Worm (Caenorhabditis elegans) whole organism, L3 larva: ENCODE results near the gene wee-1.3.
A peak's percentile ranks its signal among the peaks of the same experiment; 100 is the strongest.

ENCODE experiments used
- R02D3.7 ChIP-seq: fragments of 150-350 bp; optimal IDR thresholded peaks from 2 replicates; lab custom pipeline; 2014; ENCODE audit warnings: missing biosample characterization, missing genetic modification characterization
- ZK546.5 ChIP-seq: sonication (generic microtip); optimal IDR thresholded peaks from 2 replicates; lab custom pipeline; 2017; ENCODE audit warnings: missing biosample characterization, missing genetic modification characterization
- aly-2 ChIP-seq: fragments of 150-350 bp; optimal IDR thresholded peaks from 2 replicates; lab custom pipeline; 2014; ENCODE audit warnings: missing biosample characterization, missing genetic modification characterization
- ama-1 ChIP-seq: fragments of 150-350 bp; optimal IDR thresholded peaks from 2 replicates; lab custom pipeline; 2018
- ceh-16 ChIP-seq: sonication (generic microtip); optimal IDR thresholded peaks from 2 replicates; lab custom pipeline; 2017; ENCODE audit warnings: missing biosample characterization, missing genetic modification characterization
- ceh-28 ChIP-seq: fragments of 150-350 bp; optimal IDR thresholded peaks from 2 replicates; lab custom pipeline; 2014; ENCODE audit warnings: missing biosample characterization, missing genetic modification reagents, missing genetic modification characterization
- ceh-82 ChIP-seq: fragments of 150-350 bp; optimal IDR thresholded peaks from 2 replicates; lab custom pipeline; 2014; ENCODE audit warnings: missing biosample characterization, missing genetic modification characterization
- ceh-9 ChIP-seq: sonication (generic microtip); optimal IDR thresholded peaks from 2 replicates; lab custom pipeline; 2018; ENCODE audit warnings: missing biosample characterization, missing genetic modification characterization
- daf-12 ChIP-seq: fragments of 150-350 bp; optimal IDR thresholded peaks from 2 replicates; lab custom pipeline; 2014; ENCODE audit warnings: missing biosample characterization, missing genetic modification reagents, missing genetic modification characterization
- egl-27 ChIP-seq: sonication (generic microtip); optimal IDR thresholded peaks from 4 replicates; lab custom pipeline; 2017; ENCODE audit warnings: missing biosample characterization, missing genetic modification reagents, missing genetic modification characterization
- egl-5 ChIP-seq: fragments of 150-350 bp; optimal IDR thresholded peaks from 2 replicates; lab custom pipeline; 2017; ENCODE audit warnings: missing biosample characterization, missing genetic modification reagents, missing genetic modification characterization, inconsistent platforms
- elt-2 ChIP-seq: sonication (generic microtip); optimal IDR thresholded peaks from 2 replicates; lab custom pipeline; 2016; ENCODE audit warnings: missing genetic modification reagents, mild to moderate bottlenecking, missing genetic modification characterization, missing compliant biosample characterization
- eor-1 ChIP-seq, 2 experiments: fragments of 150-350 bp; optimal IDR thresholded peaks; 2 replicates each; lab custom pipeline; 2014 to 2018; ENCODE audit warnings: missing biosample characterization in 2 of 2, missing genetic modification characterization in 2 of 2
- hmg-11 ChIP-seq: sonication (generic microtip); optimal IDR thresholded peaks from 2 replicates; lab custom pipeline; 2016; ENCODE audit warnings: missing genetic modification characterization, missing compliant biosample characterization
- lin-15B ChIP-seq: fragments of 150-350 bp; optimal IDR thresholded peaks from 2 replicates; lab custom pipeline; 2014; ENCODE audit warnings: missing biosample characterization, missing genetic modification characterization
- lin-39 ChIP-seq: fragments of 150-350 bp; optimal IDR thresholded peaks from 2 replicates; lab custom pipeline; 2018; ENCODE audit warnings: missing biosample characterization, missing genetic modification reagents, missing genetic modification characterization
- nfya-1 ChIP-seq: sonication (generic microtip); optimal IDR thresholded peaks from 2 replicates; lab custom pipeline; 2017; ENCODE audit warnings: missing genetic modification characterization, mild to moderate bottlenecking, missing compliant biosample characterization, antibody characterized with exemption, moderate library complexity; ENCODE audit not compliant: insufficient read depth
- nhr-12 ChIP-seq: fragments of 150-350 bp; optimal IDR thresholded peaks from 2 replicates; lab custom pipeline; 2014; ENCODE audit warnings: missing biosample characterization, missing genetic modification characterization
- nhr-23 ChIP-seq: fragments of 150-350 bp; optimal IDR thresholded peaks from 2 replicates; lab custom pipeline; 2014; ENCODE audit warnings: missing biosample characterization, missing genetic modification reagents, missing genetic modification characterization
- nhr-25 ChIP-seq: sonication (generic microtip); optimal IDR thresholded peaks from 2 replicates; lab custom pipeline; 2017; ENCODE audit warnings: missing biosample characterization, missing genetic modification characterization
- nhr-67 ChIP-seq: fragments of 150-350 bp; optimal IDR thresholded peaks from 2 replicates; lab custom pipeline; 2014; ENCODE audit warnings: missing biosample characterization, missing genetic modification characterization
- nhr-77 ChIP-seq: fragments of 150-350 bp; optimal IDR thresholded peaks from 2 replicates; lab custom pipeline; 2014; ENCODE audit warnings: missing biosample characterization, missing genetic modification characterization
- pha-4 ChIP-seq: fragments of 150-350 bp; optimal IDR thresholded peaks from 2 replicates; lab custom pipeline; 2014; ENCODE audit warnings: missing biosample characterization, missing genetic modification reagents, missing genetic modification characterization
- pqm-1 ChIP-seq: fragments of 150-350 bp; optimal IDR thresholded peaks from 2 replicates; lab custom pipeline; 2017; ENCODE audit warnings: missing biosample characterization, missing genetic modification characterization, inconsistent platforms
- sea-2 ChIP-seq: fragments of 150-350 bp; sonication (generic microtip); optimal IDR thresholded peaks from 4 replicates; lab custom pipeline; 2014; ENCODE audit warnings: missing biosample characterization, missing genetic modification reagents, missing genetic modification characterization
- skn-1 ChIP-seq: fragments of 150-350 bp; optimal IDR thresholded peaks from 2 replicates; lab custom pipeline; 2014; ENCODE audit warnings: missing biosample characterization, missing genetic modification characterization
- snpc-4 ChIP-seq: fragments of 150-350 bp; optimal IDR thresholded peaks from 2 replicates; lab custom pipeline; 2014; ENCODE audit warnings: missing biosample characterization, missing genetic modification characterization
- tbx-2 ChIP-seq: sonication (generic microtip); optimal IDR thresholded peaks from 2 replicates; lab custom pipeline; 2016; ENCODE audit warnings: mild to moderate bottlenecking, missing genetic modification characterization, missing compliant biosample characterization
- unc-62 ChIP-seq: fragments of 150-350 bp; sonication (generic microtip); optimal IDR thresholded peaks from 4 replicates; lab custom pipeline; 2014; ENCODE audit warnings: missing biosample characterization, missing genetic modification reagents, missing genetic modification characterization
- zag-1 ChIP-seq: fragments of 150-350 bp; optimal IDR thresholded peaks from 2 replicates; lab custom pipeline; 2014; ENCODE audit warnings: missing biosample characterization, missing genetic modification characterization
- ztf-11 ChIP-seq: fragments of 150-350 bp; optimal IDR thresholded peaks from 2 replicates; lab custom pipeline; 2014; ENCODE audit warnings: missing biosample characterization, missing genetic modification characterization
- ztf-4 ChIP-seq: fragments of 150-350 bp; optimal IDR thresholded peaks from 2 replicates; lab custom pipeline; 2014; ENCODE audit warnings: missing biosample characterization, missing genetic modification characterization

Gene wee-1.3

ce11 chrII:9742784-9743183 is 26.5 kb upstream of the wee-1.3 start, which contains the start of gene pno-1:
Gene pno-1, minus strand, starts transcription at chrII:9742884.
- no peak for TF ChIP-seq nhr-23 (tag; lab: Kevin White, UChicago)
- no peak for TF ChIP-seq ceh-9 (tag; lab: Kevin White, UChicago)
- TF ChIP-seq ceh-82 (tag; lab: Kevin White, UChicago): no peak
- no peak for TF ChIP-seq lin-15B (tag; lab: Kevin White, UChicago)
- no peak for TF ChIP-seq ZK546.5 (tag; lab: Kevin White, UChicago)
- no peak for TF ChIP-seq skn-1 (tag; lab: Kevin White, UChicago)
- no peak for TF ChIP-seq ztf-11 (tag; lab: Kevin White, UChicago)
- TF ChIP-seq ceh-16 (tag; lab: Kevin White, UChicago): no peak
- TF ChIP-seq aly-2 (tag; lab: Kevin White, UChicago): no peak
- no peak for TF ChIP-seq ama-1
- no peak for TF ChIP-seq nhr-25 (tag; lab: Kevin White, UChicago)

- TF ChIP-seq nhr-12 (no peak), daf-12 (tag; lab: Kevin White, UChicago) (no peak), pqm-1 (tag; lab: Kevin White, UChicago) (no peak), elt-2 (tag; lab: Kevin White, UChicago) (peak; percentile 49)
Observed at ce11 chrII:9741400-9741799, 25.1 kb upstream of the wee-1.3 start.

DNA sequence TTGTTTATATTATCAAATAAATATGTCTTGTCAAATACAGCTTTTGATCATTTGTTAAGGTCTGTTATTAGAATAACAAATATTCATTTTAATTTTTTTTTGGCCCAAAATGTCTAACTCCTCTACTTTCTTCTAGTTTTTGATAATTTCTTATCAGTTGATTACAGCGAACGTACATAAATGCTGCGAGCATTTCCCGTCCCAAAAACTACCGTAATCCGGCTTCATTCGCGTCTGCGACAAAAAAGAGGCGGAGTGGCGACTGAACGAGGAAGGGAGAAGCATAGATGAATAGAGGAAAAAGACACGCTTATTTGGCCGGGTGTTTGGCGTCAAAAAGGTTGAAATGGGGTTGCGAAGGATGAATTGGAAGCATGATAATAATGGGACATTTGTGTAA is 24.3 kb upstream of the wee-1.3 start:
- TF ChIP-seq eor-1 (tag; optimal IDR thresholded peaks at IDR 0.05; lab: Kevin White, UChicago) (no peak), lin-15B (tag; lab: Kevin White, UChicago) (no peak), nfya-1 (peak; percentile 34), unc-62 (GFP tag; lab: Kevin White, UChicago) (no peak), pqm-1 (tag; lab: Kevin White, UChicago) (peak; percentile 83), nhr-12 (no peak), tbx-2 (tag; lab: Kevin White, UChicago) (no peak), daf-12 (tag; lab: Kevin White, UChicago) (no peak), pha-4 (peak; percentile 50), sea-2 (GFP tag; lab: Kevin White, UChicago) (no peak), elt-2 (tag; lab: Kevin White, UChicago) (peak; percentile 94), nhr-23 (tag; lab: Kevin White, UChicago) (no peak)

- TF ChIP-seq ceh-28 (tag; lab: Kevin White, UChicago): peak; percentile 15
- TF ChIP-seq pqm-1 (tag; lab: Kevin White, UChicago): peak; percentile 81
- peak; percentile 28 for TF ChIP-seq nfya-1
- peak; percentile 16 for TF ChIP-seq snpc-4
- peak; percentile 25 for TF ChIP-seq ama-1
- peak; percentile 29 for TF ChIP-seq pha-4
- no peak for TF ChIP-seq egl-5 (tag; lab: Kevin White, UChicago)
- TF ChIP-seq elt-2 (tag; lab: Kevin White, UChicago): peak; percentile 96
- no peak for TF ChIP-seq nhr-12
- TF ChIP-seq, all 47 proteins: peak for 7
Observed at ce11 chrII:9738820-9739219, 22.6 kb upstream of the wee-1.3 start.

DNA sequence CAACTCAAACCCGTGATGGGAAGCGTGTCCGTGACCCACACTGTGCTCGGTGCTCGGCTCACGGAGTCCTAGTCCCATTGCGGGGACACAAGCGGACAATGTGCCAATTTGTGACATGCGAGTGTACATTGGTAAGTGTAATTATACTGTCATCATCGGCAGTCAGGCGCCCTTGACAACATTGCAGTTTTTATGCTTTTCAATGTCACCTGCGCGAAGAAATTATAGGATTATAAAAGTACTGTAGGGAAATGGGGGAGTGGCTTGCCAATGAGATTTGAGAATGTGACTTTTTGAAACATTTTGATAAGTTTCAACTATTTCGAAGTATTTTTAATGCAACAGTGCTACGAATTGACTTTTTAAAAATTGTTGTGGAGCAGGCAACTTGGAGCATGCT is 19.5 kb upstream of the wee-1.3 start:
- TF ChIP-seq ceh-9 (tag; lab: Kevin White, UChicago): no peak
- TF ChIP-seq egl-27 (tag; lab: Kevin White, UChicago): no peak
- no peak for TF ChIP-seq lin-39 (tag; lab: Kevin White, UChicago)
- no peak for TF ChIP-seq zag-1 (tag; lab: Kevin White, UChicago)
- no peak for TF ChIP-seq R02D3.7
- TF ChIP-seq nfya-1: peak; percentile 51

DNA sequence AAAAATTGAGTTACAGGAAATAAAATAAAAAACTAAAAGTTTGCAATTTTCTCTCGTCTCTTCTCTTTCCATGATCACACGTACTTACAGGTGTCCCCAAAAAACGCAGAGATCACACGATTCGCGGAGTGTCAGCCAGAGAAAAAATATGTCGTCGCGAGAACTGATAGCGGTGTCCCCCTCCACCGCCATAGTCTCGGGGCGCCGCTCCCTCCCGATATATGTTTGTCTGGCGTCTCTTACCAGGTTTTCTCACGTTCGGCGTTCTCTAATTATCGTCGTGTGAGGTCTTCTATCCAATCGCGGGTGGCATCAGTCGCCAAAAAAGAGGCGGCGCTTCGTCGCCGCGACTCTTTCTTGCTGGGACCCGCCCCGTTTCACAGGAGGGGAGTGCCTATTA is 15.5 kb upstream of the wee-1.3 start, which contains the start of gene mab-3:
Gene mab-3 (plus strand): TSS at position 328 of the 400 bp plus-strand sequence.
- TF ChIP-seq elt-2 (tag; lab: Kevin White, UChicago): peak; percentile 43

DNA sequence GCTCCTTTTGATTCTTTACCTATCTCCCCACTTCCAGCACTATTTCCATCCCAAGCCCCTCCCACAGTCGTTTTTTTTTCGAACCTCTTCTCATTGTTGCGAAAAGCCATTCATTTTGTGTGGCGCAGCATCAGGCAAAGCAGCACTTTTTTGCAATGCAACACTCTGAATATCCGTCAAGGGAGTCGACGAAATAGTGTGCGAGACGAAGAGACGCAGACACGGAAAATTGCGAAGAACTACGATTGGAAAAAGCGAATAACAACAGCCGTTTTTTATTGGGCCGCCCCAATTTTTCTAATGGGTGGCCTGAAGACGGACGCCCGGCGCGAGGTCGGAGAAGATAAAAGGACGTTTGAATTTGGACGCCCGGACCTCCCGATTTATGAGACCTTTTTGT is 13.6 kb upstream of the wee-1.3 start:
- peak; percentile 19 for TF ChIP-seq hmg-11
- no peak for TF ChIP-seq pqm-1 (tag; lab: Kevin White, UChicago)
- no peak for TF ChIP-seq nhr-77
- TF ChIP-seq egl-5 (tag; lab: Kevin White, UChicago): peak; percentile 40
- TF ChIP-seq nhr-67: no peak
- no peak for TF ChIP-seq egl-27 (tag; lab: Kevin White, UChicago)
- TF ChIP-seq nfya-1: peak; percentile 20
- no peak for TF ChIP-seq ztf-4 (tag; lab: Kevin White, UChicago)
- TF ChIP-seq, all 47 proteins: peak for 3
